Fruit fly (Drosophila melanogaster): ENCODE results near the gene CG3557.

CG3557 gene

dm6 chr2L:2380805-2381204, 4.8 kb downstream of the CG3557 start, which contains the start of gene Eogt (continued):
- peak in 1 of 3 experiments; percentile 79 for TF ChIP-seq Stat92E (GFP tag; optimal IDR thresholded peaks at IDR 0.05)
- peak; percentile 97 for TF ChIP-seq nmo (GFP tag; optimal IDR thresholded peaks at IDR 0.05)
- TF ChIP-seq CG8478 (optimal IDR thresholded peaks at IDR 0.05): no peak
- peak; percentile 97 for TF ChIP-seq CoRest (tag; optimal IDR thresholded peaks at IDR 0.05)
- no peak for TF ChIP-seq pfk (GFP tag; optimal IDR thresholded peaks at IDR 0.05)
- no peak; the same call in 1 of the 2 replicates for TF ChIP-seq CkIIα-i1 (GFP tag; IDR thresholded peaks at IDR 0.05)
- peak; percentile 82 for TF ChIP-seq CG10654 (GFP tag; optimal IDR thresholded peaks at IDR 0.05)
- no peak for TF ChIP-seq Lpt (GFP tag; optimal IDR thresholded peaks at IDR 0.05)
- TF ChIP-seq CG3726 (GFP tag; IDR thresholded peaks at IDR 0.05): peak; percentile 95
- peak; percentile 94 for TF ChIP-seq Atf6 (GFP tag; IDR thresholded peaks at IDR 0.05)
- TF ChIP-seq bbx (GFP tag; IDR thresholded peaks at IDR 0.05; ENCODE audit: partially characterized antibody): no peak
- TF ChIP-seq Lim3 (GFP tag; IDR thresholded peaks at IDR 0.05): peak; percentile 84
- TF ChIP-seq wek (GFP tag; optimal IDR thresholded peaks at IDR 0.05): peak; percentile 75
- peak; percentile 82; the same call in 2 of the 3 replicates for TF ChIP-seq sr (GFP tag; IDR thresholded peaks at IDR 0.05)
- TF ChIP-seq stc (GFP tag; IDR thresholded peaks at IDR 0.05): peak; percentile 97
- TF ChIP-seq pzg (GFP tag; optimal IDR thresholded peaks at IDR 0.05): peak; percentile 47
- peak; percentile 82 for TF ChIP-seq GATAe (GFP tag; conservative IDR thresholded peaks at IDR 0.05)
- TF ChIP-seq ems (GFP tag; optimal IDR thresholded peaks at IDR 0.05): peak; percentile 80
- TF ChIP-seq ATbp (GFP tag; optimal IDR thresholded peaks at IDR 0.05): peak; percentile 89
- TF ChIP-seq CG11695 (GFP tag; IDR thresholded peaks at IDR 0.05): peak; percentile 97
- TF ChIP-seq pros (GFP tag; optimal IDR thresholded peaks at IDR 0.05): no peak
- peak; percentile 27 for TF ChIP-seq gro (GFP tag; optimal IDR thresholded peaks at IDR 0.05)
- peak; percentile 67 for TF ChIP-seq CG10431 (GFP tag; optimal IDR thresholded peaks at IDR 0.05)
- TF ChIP-seq klu (GFP tag; IDR thresholded peaks at IDR 0.05): peak; percentile 90
- no peak for TF ChIP-seq CG16813 (GFP tag; IDR thresholded peaks at IDR 0.05; ENCODE audit: partially characterized antibody)
- peak; percentile 79 for TF ChIP-seq gcm2 (GFP tag; optimal IDR thresholded peaks at IDR 0.05)
- peak; percentile 97 for TF ChIP-seq sens (GFP tag)
- no peak for TF ChIP-seq Vsx1 (GFP tag; optimal IDR thresholded peaks at IDR 0.05)
- peak; percentile 95 for TF ChIP-seq danr (GFP tag; IDR thresholded peaks at IDR 0.05)
- TF ChIP-seq CG17328 (GFP tag; IDR thresholded peaks at IDR 0.05): peak; percentile 99
- TF ChIP-seq Ets65A (GFP tag): peak; percentile 96
- peak; percentile 74 for TF ChIP-seq CG3838 (GFP tag; optimal IDR thresholded peaks at IDR 0.05)
- peak; percentile 90 for TF ChIP-seq CG10462 (GFP tag; optimal IDR thresholded peaks at IDR 0.05)
- peak; percentile 92 for TF ChIP-seq gsb (GFP tag; IDR thresholded peaks at IDR 0.05)
- peak; percentile 79 for TF ChIP-seq Six4 (GFP tag; optimal IDR thresholded peaks at IDR 0.05)
- TF ChIP-seq hb (GFP tag; IDR thresholded peaks at IDR 0.05; ENCODE audit: partially characterized antibody): no peak
- peak; percentile 36 for TF ChIP-seq NC2α (GFP tag; optimal IDR thresholded peaks at IDR 0.05)
- TF ChIP-seq fd3F (GFP tag; optimal IDR thresholded peaks at IDR 0.05): peak; percentile 90
- TF ChIP-seq pnt (GFP tag; optimal IDR thresholded peaks at IDR 0.05): peak; percentile 68
- peak; percentile 88 for TF ChIP-seq CG12299 (tag; optimal IDR thresholded peaks at IDR 0.05)
- TF ChIP-seq Dip3 (GFP tag; optimal IDR thresholded peaks at IDR 0.05): peak; percentile 70
- TF ChIP-seq twi (tag; optimal IDR thresholded peaks at IDR 0.05): peak; percentile 90
- TF ChIP-seq CG15479 (GFP tag; optimal IDR thresholded peaks at IDR 0.05): peak; percentile 27
- TF ChIP-seq CG12769 (tag; optimal IDR thresholded peaks at IDR 0.05): peak; percentile 97
- no peak for TF ChIP-seq sc (optimal IDR thresholded peaks at IDR 0.05)
- TF ChIP-seq sc (GFP tag; optimal IDR thresholded peaks at IDR 0.05): peak; percentile 85
- TF ChIP-seq onecut (GFP tag; IDR thresholded peaks at IDR 0.05): peak; percentile 90
- peak; percentile 86 for TF ChIP-seq jing (GFP tag; optimal IDR thresholded peaks at IDR 0.05)
- peak; percentile 89 for TF ChIP-seq Fer3 (tag; optimal IDR thresholded peaks at IDR 0.05)
- peak; percentile 98 for TF ChIP-seq vvl (GFP tag; IDR thresholded peaks at IDR 0.05)
- TF ChIP-seq CG2116 (GFP tag; optimal IDR thresholded peaks at IDR 0.05): peak; percentile 77
- peak; percentile 43 for TF ChIP-seq kni (GFP tag; optimal IDR thresholded peaks at IDR 0.05)

Measured in whole organism, embryonic.